Worm (Caenorhabditis elegans) whole organism, L2 larva: ENCODE data around the gene K11H3.5.

Source experiments
- lin-13 ChIP-seq: fragments of 150-350 bp; optimal IDR thresholded peaks from 2 replicates; lab custom pipeline; 2014; ENCODE audit warnings: missing biosample characterization, missing genetic modification reagents, missing genetic modification characterization
- nhr-12 ChIP-seq: fragments of 150-350 bp; optimal IDR thresholded peaks from 2 replicates; lab custom pipeline; 2014; ENCODE audit warnings: missing biosample characterization, missing genetic modification characterization
- sem-4 ChIP-seq: fragments of 150-350 bp; optimal IDR thresholded peaks from 2 replicates; lab custom pipeline; 2014; ENCODE audit warnings: missing biosample characterization, missing genetic modification reagents, missing genetic modification characterization
- sma-9 ChIP-seq, 2 experiments: fragments of 150-350 bp in 1 of 2; sonication (generic microtip) in 1 of 2; optimal IDR thresholded peaks; 2 replicates each; lab custom pipeline; 2014 to 2016; ENCODE audit warnings: missing genetic modification characterization in 2 of 2, mild to moderate bottlenecking in 1 of 2, missing biosample characterization in 1 of 2, missing compliant biosample characterization in 1 of 2, missing genetic modification reagents in 1 of 2, moderate library complexity in 1 of 2
- snpc-4 ChIP-seq: fragments of 150-350 bp; optimal IDR thresholded peaks from 2 replicates; lab custom pipeline; 2014; ENCODE audit warnings: missing biosample characterization, missing genetic modification characterization
- unc-62 ChIP-seq: fragments of 150-350 bp; optimal IDR thresholded peaks from 2 replicates; lab custom pipeline; 2014; ENCODE audit warnings: missing biosample characterization, missing genetic modification reagents, missing genetic modification characterization

- TF ChIP-seq sma-9 (GFP tag; optimal IDR thresholded peaks at IDR 0.05; lab: Kevin White, UChicago) (no peak), sma-9 (tag; optimal IDR thresholded peaks at IDR 0.05; lab: Kevin White, UChicago) (no peak), lin-13 (no peak), nhr-12 (tag; lab: Kevin White, UChicago) (no peak), sem-4 (tag; lab: Kevin White, UChicago) (no peak), snpc-4 (tag; lab: Kevin White, UChicago) (no peak), unc-62 (GFP tag; lab: Kevin White, UChicago) (no peak)
Measured at ce11 chrIII:9851547-9851946, 8.0 kb downstream of the K11H3.5 start, which contains the start of gene K11H3.3.
